In genomic region chrIII:2482171-2482570, ce11 we compare ENCODE assay signal across 5 worm cellular contexts.
TF ChIP-seq lines count a peak whose summit lies in the region.

No protein-coding gene starts in this region.

TF ChIP-seq in whole organism, L1 larva, 84 proteins besides CTCF, POLR2A, EP300 and RAD21:
- TF ChIP-seq nhr-85 (tag; lab: Kevin White, UChicago): peak; percentile 58
- TF ChIP-seq lsy-2 (tag; optimal IDR thresholded peaks at IDR 0.05; lab: Kevin White, UChicago): peak; percentile 30 to 61
- TF ChIP-seq lin-13 (GFP tag; optimal IDR thresholded peaks at IDR 0.05; lab: Kevin White, UChicago): peak; percentile 51
- no peak for TF ChIP-seq elt-3 (tag; optimal IDR thresholded peaks at IDR 0.05; lab: Kevin White, UChicago)

TF ChIP-seq in whole organism, L2 larva, 48 proteins besides CTCF, POLR2A, EP300 and RAD21:
- peak; percentile 31 to 68 for TF ChIP-seq lsy-2 (tag; optimal IDR thresholded peaks at IDR 0.05; lab: Kevin White, UChicago)
- TF ChIP-seq lin-13 (GFP tag; optimal IDR thresholded peaks at IDR 0.05; lab: Kevin White, UChicago): peak; percentile 68
- TF ChIP-seq egl-27 (tag; optimal IDR thresholded peaks at IDR 0.05; lab: Kevin White, UChicago): no peak
- TF ChIP-seq peb-1 (tag; optimal IDR thresholded peaks at IDR 0.05; lab: Kevin White, UChicago): no peak

TF ChIP-seq in whole organism, L4 larva, 104 proteins besides CTCF, POLR2A, EP300 and RAD21:
- TF ChIP-seq ctbp-1 (GFP tag; IDR thresholded peaks at IDR 0.05; lab: Robert Waterston, UW) (no peak), D1046.2 (GFP tag; IDR thresholded peaks at IDR 0.05; lab: Robert Waterston, UW) (no peak), lin-13 (GFP tag; optimal IDR thresholded peaks at IDR 0.05; lab: Kevin White, UChicago) (peak; percentile 88), lsy-2 (tag; optimal IDR thresholded peaks at IDR 0.05; lab: Kevin White, UChicago) (peak in 1 of 2 experiments; percentile 68)

TF ChIP-seq in whole organism, mixed stage, embryonic, 35 proteins besides CTCF, POLR2A, EP300 and RAD21:
- TF ChIP-seq drap-1 (GFP tag; optimal IDR thresholded peaks at IDR 0.05; lab: Kevin White, UChicago) (no peak), ceh-39 (tag; optimal IDR thresholded peaks at IDR 0.05; lab: Kevin White, UChicago) (no peak), unc-39 (tag; optimal IDR thresholded peaks at IDR 0.05; lab: Kevin White, UChicago) (no peak), M03D4.4 (tag; optimal IDR thresholded peaks at IDR 0.05; lab: Kevin White, UChicago) (no peak), ceh-83 (GFP tag; optimal IDR thresholded peaks at IDR 0.05; lab: Kevin White, UChicago) (no peak), elt-3 (tag; optimal IDR thresholded peaks at IDR 0.05; lab: Kevin White, UChicago) (no peak), mls-2 (tag; optimal IDR thresholded peaks at IDR 0.05; lab: Kevin White, UChicago) (no peak), flh-1 (GFP tag; optimal IDR thresholded peaks at IDR 0.05; lab: Kevin White, UChicago) (no peak), lin-13 (tag; optimal IDR thresholded peaks at IDR 0.05; lab: Kevin White, UChicago) (peak; percentile 60), nhr-237 (tag; optimal IDR thresholded peaks at IDR 0.05; lab: Kevin White, UChicago) (no peak), lsy-2 (tag; optimal IDR thresholded peaks at IDR 0.05; lab: Kevin White, UChicago) (peak; percentile 78)

TF ChIP-seq in whole organism, young adult, 124 proteins besides CTCF, POLR2A, EP300 and RAD21:
- TF ChIP-seq T26A5.8 (tag; optimal IDR thresholded peaks at IDR 0.05; lab: Kevin White, UChicago): no peak
- no peak for TF ChIP-seq ama-1 (optimal IDR thresholded peaks at IDR 0.05; lab: Kevin White, UChicago)
- TF ChIP-seq ama-1 (GFP tag; optimal IDR thresholded peaks at IDR 0.05; lab: Kevin White, UChicago): no peak
- TF ChIP-seq lsy-27 (tag; optimal IDR thresholded peaks at IDR 0.05; lab: Kevin White, UChicago; ENCODE audit: borderline replicate concordance, insufficient read depth): no peak
- TF ChIP-seq F33H1.4 (GFP tag; IDR thresholded peaks at IDR 0.05; lab: Robert Waterston, UW): peak; percentile 51; the same call in 1 of the 2 replicates
TF ChIP-seq in whole organism, young adult: peak in this region for 1.
